Worm (Caenorhabditis elegans): ENCODE results near the gene str-61.

- TF ChIP-seq med-1 (GFP tag; optimal IDR thresholded peaks at IDR 0.05; ENCODE audit: insufficient read depth) (no peak), ztf-29 (GFP tag; IDR thresholded peaks at IDR 0.05) (no peak), ztf-23 (GFP tag; IDR thresholded peaks at IDR 0.05) (no peak)
These were observed 4.4 kb downstream of the str-61 start, which contains the start of gene F14F8.14 for ce11 chrV:16666647-16667046.
